Worm (Caenorhabditis elegans) whole organism, mixed stage, embryonic: Measurements from ENCODE around the gene Y97E10AL.1.
A peak's percentile ranks its signal among the peaks of the same experiment; 100 is the strongest.

Source experiments
- M03D4.4 ChIP-seq: sonication (generic microtip); optimal IDR thresholded peaks from 2 replicates; lab custom pipeline; 2017; ENCODE audit warnings: mild to moderate bottlenecking, missing genetic modification characterization, missing compliant biosample characterization
- bed-3 ChIP-seq: fragments of 200-800 bp; sonication (Bioruptor generic); optimal IDR thresholded peaks from 3 replicates; lab custom pipeline; 2018; ENCODE audit warnings: mild to moderate bottlenecking, missing genetic modification characterization, moderate library complexity, missing compliant biosample characterization
- ceh-39 ChIP-seq: fragments of 150-350 bp; optimal IDR thresholded peaks from 2 replicates; lab custom pipeline; 2014; ENCODE audit warnings: missing biosample characterization, missing genetic modification characterization
- ceh-83 ChIP-seq: fragments of 200-800 bp; sonication (Bioruptor generic); optimal IDR thresholded peaks from 2 replicates; lab custom pipeline; 2018; ENCODE audit warnings: mild to moderate bottlenecking, missing genetic modification characterization, missing compliant biosample characterization
- ces-1 ChIP-seq: fragments of 150-350 bp; optimal IDR thresholded peaks from 2 replicates; lab custom pipeline; 2014; ENCODE audit warnings: missing biosample characterization, missing genetic modification reagents, missing genetic modification characterization
- cnd-1 ChIP-seq: fragments of 200-800 bp; sonication (Bioruptor generic); optimal IDR thresholded peaks from 2 replicates; lab custom pipeline; 2018; ENCODE audit warnings: mild to moderate bottlenecking, missing genetic modification characterization, missing compliant biosample characterization
- drap-1 ChIP-seq: fragments of 200-800 bp; sonication (Bioruptor generic); optimal IDR thresholded peaks from 3 replicates; lab custom pipeline; 2018; ENCODE audit warnings: mild to moderate bottlenecking, missing genetic modification characterization, missing compliant biosample characterization
- elt-1 ChIP-seq: sonication (generic microtip); optimal IDR thresholded peaks from 2 replicates; lab custom pipeline; 2017; ENCODE audit warnings: missing genetic modification characterization, mild to moderate bottlenecking, missing compliant biosample characterization, antibody characterized with exemption, moderate library complexity, borderline replicate concordance; ENCODE audit not compliant: insufficient read depth
- elt-3 ChIP-seq: fragments of 150-350 bp; optimal IDR thresholded peaks from 2 replicates; lab custom pipeline; 2014; ENCODE audit warnings: missing biosample characterization, missing genetic modification characterization
- flh-1 ChIP-seq: fragments of 200-800 bp; sonication (Bioruptor generic); optimal IDR thresholded peaks from 2 replicates; lab custom pipeline; 2018; ENCODE audit warnings: mild to moderate bottlenecking, missing genetic modification characterization, moderate library complexity, missing compliant biosample characterization
- ham-2 ChIP-seq: fragments of 200-800 bp; sonication (Bioruptor generic); optimal IDR thresholded peaks from 2 replicates; lab custom pipeline; 2018; ENCODE audit warnings: mild to moderate bottlenecking, missing genetic modification characterization, missing compliant biosample characterization
- hlh-1 ChIP-seq: fragments of 150-350 bp; optimal IDR thresholded peaks from 2 replicates; lab custom pipeline; 2014; ENCODE audit warnings: missing biosample characterization, missing genetic modification reagents, missing genetic modification characterization
- lin-13 ChIP-seq: fragments of 150-350 bp; optimal IDR thresholded peaks from 2 replicates; lab custom pipeline; 2014; ENCODE audit warnings: missing biosample characterization, missing genetic modification characterization
- lin-32 ChIP-seq: fragments of 200-800 bp; sonication (Bioruptor generic); optimal IDR thresholded peaks from 2 replicates; lab custom pipeline; 2018; ENCODE audit warnings: mild to moderate bottlenecking, missing genetic modification characterization, missing compliant biosample characterization
- lsy-2 ChIP-seq: fragments of 150-350 bp; optimal IDR thresholded peaks from 2 replicates; lab custom pipeline; 2014; ENCODE audit warnings: missing biosample characterization, missing genetic modification characterization
- mab-5 ChIP-seq: fragments of 150-350 bp; optimal IDR thresholded peaks from 2 replicates; lab custom pipeline; 2014; ENCODE audit warnings: missing biosample characterization, missing genetic modification characterization
- mep-1 ChIP-seq: fragments of 150-350 bp; optimal IDR thresholded peaks from 2 replicates; lab custom pipeline; 2017; ENCODE audit warnings: missing biosample characterization, missing genetic modification reagents, missing genetic modification characterization, inconsistent platforms
- mls-2 ChIP-seq: sonication (generic microtip); optimal IDR thresholded peaks from 2 replicates; lab custom pipeline; 2016; ENCODE audit warnings: mild to moderate bottlenecking, missing genetic modification characterization, moderate library complexity, missing compliant biosample characterization
- nhr-12 ChIP-seq: fragments of 150-350 bp; optimal IDR thresholded peaks from 2 replicates; lab custom pipeline; 2014; ENCODE audit warnings: missing biosample characterization, missing genetic modification characterization
- nhr-2 ChIP-seq: fragments of 150-350 bp; optimal IDR thresholded peaks from 2 replicates; lab custom pipeline; 2014; ENCODE audit warnings: missing biosample characterization, missing genetic modification characterization
- nhr-237 ChIP-seq: fragments of 150-350 bp; optimal IDR thresholded peaks from 2 replicates; lab custom pipeline; 2014; ENCODE audit warnings: missing biosample characterization, missing genetic modification characterization
- nhr-28 ChIP-seq: fragments of 150-350 bp; optimal IDR thresholded peaks from 2 replicates; lab custom pipeline; 2014; ENCODE audit warnings: missing biosample characterization, missing genetic modification characterization
- nhr-76 ChIP-seq: sonication (generic microtip); optimal IDR thresholded peaks from 2 replicates; lab custom pipeline; 2017; ENCODE audit warnings: missing biosample characterization, missing genetic modification characterization
- pha-4 ChIP-seq: fragments of 150-350 bp; optimal IDR thresholded peaks from 2 replicates; lab custom pipeline; 2018; ENCODE audit warnings: missing biosample characterization, missing genetic modification reagents, missing genetic modification characterization
- sem-2 ChIP-seq: fragments of 200-800 bp; sonication (Bioruptor generic); optimal IDR thresholded peaks from 2 replicates; lab custom pipeline; 2018; ENCODE audit warnings: mild to moderate bottlenecking, missing genetic modification characterization, missing compliant biosample characterization
- snpc-4 ChIP-seq: fragments of 150-350 bp; optimal IDR thresholded peaks from 2 replicates; lab custom pipeline; 2014; ENCODE audit warnings: missing biosample characterization, missing genetic modification characterization
- sptf-1 ChIP-seq: sonication (generic microtip); optimal IDR thresholded peaks from 2 replicates; lab custom pipeline; 2017; ENCODE audit warnings: mild to moderate bottlenecking, missing genetic modification characterization, moderate library complexity, missing compliant biosample characterization
- unc-120 ChIP-seq: sonication (generic microtip); optimal IDR thresholded peaks from 2 replicates; lab custom pipeline; 2017; ENCODE audit warnings: missing genetic modification characterization, missing compliant biosample characterization; ENCODE audit not compliant: poor library complexity, severe bottlenecking
- unc-39 ChIP-seq: fragments of 150-350 bp; optimal IDR thresholded peaks from 2 replicates; lab custom pipeline; 2014; ENCODE audit warnings: missing biosample characterization, missing genetic modification characterization
- unc-62 ChIP-seq: fragments of 150-350 bp; optimal IDR thresholded peaks from 2 replicates; lab custom pipeline; 2014; ENCODE audit warnings: missing biosample characterization, missing genetic modification reagents, missing genetic modification characterization
- zip-8 ChIP-seq: fragments of 150-350 bp; optimal IDR thresholded peaks from 2 replicates; lab custom pipeline; 2014; ENCODE audit warnings: missing biosample characterization, missing genetic modification characterization

Y97E10AL.1 gene

DNA sequence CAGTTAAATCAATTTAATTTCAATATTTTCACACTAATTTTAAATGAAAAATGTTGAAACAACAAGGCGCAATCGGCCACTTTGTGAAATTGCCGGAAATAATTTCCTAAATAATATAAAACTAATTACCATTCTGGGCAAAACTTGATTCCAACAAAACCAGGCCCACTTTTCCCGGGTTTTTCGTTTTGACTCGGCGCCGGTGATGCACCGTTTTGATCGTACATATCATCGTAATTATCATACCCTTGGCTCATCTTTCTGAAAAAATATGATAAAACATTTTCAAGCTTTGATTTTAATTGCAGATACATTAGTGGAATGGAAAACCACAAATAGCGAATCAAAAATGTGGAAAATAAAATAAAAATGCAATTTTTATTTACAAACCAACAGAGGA is 26.1 kb downstream of the Y97E10AL.1 start, which contains the start of gene rpb-9:
Gene rpb-9, minus strand, starts transcription at position 314 of the 400 bp plus-strand sequence.
- TF ChIP-seq lin-13 (tag; lab: Kevin White, UChicago) = no peak
- TF ChIP-seq flh-1 (GFP tag; lab: Kevin White, UChicago) = no peak
- no peak for TF ChIP-seq mls-2
- no peak for TF ChIP-seq sptf-1 (tag; lab: Kevin White, UChicago)
- TF ChIP-seq nhr-2 = no peak
- TF ChIP-seq drap-1 (GFP tag; lab: Kevin White, UChicago) = no peak
- TF ChIP-seq elt-3 (tag; lab: Kevin White, UChicago) = no peak
- TF ChIP-seq M03D4.4 (tag; lab: Kevin White, UChicago) = no peak
- TF ChIP-seq ham-2 (GFP tag; lab: Kevin White, UChicago) = no peak
- no peak for TF ChIP-seq snpc-4
- TF ChIP-seq bed-3 (GFP tag; lab: Kevin White, UChicago) = no peak
- no peak for TF ChIP-seq unc-62
- TF ChIP-seq nhr-28 (tag; lab: Kevin White, UChicago) = no peak
- TF ChIP-seq ceh-39 (tag; lab: Kevin White, UChicago) = no peak
- no peak for TF ChIP-seq mep-1 (tag; lab: Kevin White, UChicago)
- TF ChIP-seq ces-1 (GFP tag; lab: Kevin White, UChicago) = no peak
- TF ChIP-seq unc-39 (tag; lab: Kevin White, UChicago) = no peak

DNA sequence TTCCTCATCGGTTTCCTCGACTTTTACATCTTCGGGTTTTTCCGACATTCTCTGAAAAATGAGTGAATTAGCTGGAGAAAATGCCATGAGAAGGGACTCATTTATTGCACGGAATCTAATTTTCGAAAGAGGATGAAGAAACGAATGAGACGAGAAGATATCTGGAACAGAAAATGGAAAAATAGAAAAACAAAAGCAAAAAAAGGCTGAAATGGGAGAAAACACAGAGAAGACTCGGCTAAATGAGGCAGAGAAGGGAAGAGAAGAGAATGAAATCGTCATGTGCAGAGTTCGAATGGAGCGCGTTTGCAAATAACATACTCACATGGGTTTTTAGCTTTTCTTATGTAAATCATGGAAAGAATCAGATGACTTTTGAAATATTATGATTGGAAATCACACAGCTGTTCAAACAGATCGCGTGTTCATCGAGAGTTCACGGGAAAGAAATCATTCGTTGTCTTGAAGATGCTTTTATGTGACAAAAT is 28.0 kb downstream of the Y97E10AL.1 start, which contains the start of gene Y97E10AR.6:
Gene Y97E10AR.6, minus strand, starts transcription at position 51 of the 488 bp plus-strand sequence.
- TF ChIP-seq unc-120 (peak; percentile 28), elt-1 (no peak), ces-1 (GFP tag; lab: Kevin White, UChicago) (peak; percentile 47)

DNA sequence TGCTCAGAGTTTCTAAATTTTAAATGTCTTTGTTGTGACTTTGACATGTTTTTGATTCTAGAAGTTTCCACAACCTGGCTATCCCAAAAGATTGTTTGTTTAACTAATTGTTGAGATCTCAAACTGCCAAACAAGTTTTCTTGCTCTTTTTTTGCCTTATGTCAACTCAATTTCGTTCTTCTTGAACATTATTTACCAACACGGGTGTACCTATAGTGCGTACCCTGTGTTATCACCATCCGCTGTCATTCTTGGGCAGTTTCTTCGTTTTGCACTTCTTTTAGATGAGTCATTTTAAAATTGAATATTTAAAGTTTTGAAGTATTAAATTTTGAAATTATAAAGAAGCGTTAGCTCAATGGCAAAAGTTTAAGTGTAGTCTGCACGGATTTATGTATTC is 31.0 kb downstream of the Y97E10AL.1 start, which contains the start of gene sptl-2:
Gene sptl-2, plus strand, starts transcription at position 280 of the 400 bp plus-strand sequence.
- TF ChIP-seq nhr-12 (no peak), mls-2 (no peak), unc-39 (tag; lab: Kevin White, UChicago) (no peak), flh-1 (GFP tag; lab: Kevin White, UChicago) (no peak), mep-1 (tag; lab: Kevin White, UChicago) (no peak), pha-4 (tag; lab: Kevin White, UChicago) (no peak)

- TF ChIP-seq unc-39 (tag; lab: Kevin White, UChicago) = no peak
- no peak for TF ChIP-seq ceh-39 (tag; lab: Kevin White, UChicago)
- no peak for TF ChIP-seq unc-62
- TF ChIP-seq nhr-237 (tag; lab: Kevin White, UChicago) = no peak
- TF ChIP-seq lsy-2 (tag; lab: Kevin White, UChicago) = no peak
- no peak for TF ChIP-seq ces-1 (GFP tag; lab: Kevin White, UChicago)
- TF ChIP-seq drap-1 (GFP tag; lab: Kevin White, UChicago) = no peak
- no peak for TF ChIP-seq elt-1
- no peak for TF ChIP-seq M03D4.4 (tag; lab: Kevin White, UChicago)
- TF ChIP-seq mep-1 (tag; lab: Kevin White, UChicago) = no peak
- no peak for TF ChIP-seq sem-2 (GFP tag; lab: Kevin White, UChicago)
- TF ChIP-seq lin-13 (tag; lab: Kevin White, UChicago) = no peak
- TF ChIP-seq nhr-2 = no peak
- TF ChIP-seq, all 35 proteins: peak for 0
Observed at ce11 chrV:8017924-8018323, 32.0 kb downstream of the Y97E10AL.1 start.

- TF ChIP-seq unc-39 (tag; lab: Kevin White, UChicago) (no peak), flh-1 (GFP tag; lab: Kevin White, UChicago) (no peak), hlh-1 (tag; lab: Kevin White, UChicago) (no peak), ces-1 (GFP tag; lab: Kevin White, UChicago) (no peak), ham-2 (GFP tag; lab: Kevin White, UChicago) (no peak), ceh-39 (tag; lab: Kevin White, UChicago) (no peak), lin-32 (GFP tag; lab: Kevin White, UChicago) (no peak), M03D4.4 (tag; lab: Kevin White, UChicago) (no peak), nhr-2 (no peak), bed-3 (GFP tag; lab: Kevin White, UChicago) (no peak), mls-2 (no peak)
Observed at ce11 chrV:8018919-8019318, 33.0 kb downstream of the Y97E10AL.1 start.

DNA sequence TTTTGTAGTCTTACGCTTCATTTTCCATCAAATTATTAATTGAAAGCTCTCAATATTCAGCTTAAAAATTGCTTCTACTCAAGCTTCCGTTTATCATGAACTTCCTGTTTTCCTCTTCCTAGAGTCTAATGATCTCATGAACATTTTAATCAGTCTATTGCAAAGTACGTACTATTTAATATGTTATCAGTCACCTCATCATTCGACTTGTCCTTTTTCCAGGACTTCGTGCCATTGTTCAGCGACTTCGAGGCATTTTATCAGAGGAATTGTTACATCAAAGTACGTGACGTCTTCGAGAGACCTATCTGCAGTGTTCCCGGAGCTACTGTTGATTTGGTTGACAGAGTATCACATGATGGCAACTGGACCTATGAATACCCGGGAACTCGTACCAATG is 33.8 kb downstream of the Y97E10AL.1 start:
- TF ChIP-seq elt-1 = no peak
- no peak for TF ChIP-seq ces-1 (GFP tag; lab: Kevin White, UChicago)
- TF ChIP-seq ceh-39 (tag; lab: Kevin White, UChicago) = no peak
- no peak for TF ChIP-seq zip-8 (tag; lab: Kevin White, UChicago)
- TF ChIP-seq unc-39 (tag; lab: Kevin White, UChicago) = no peak
- no peak for TF ChIP-seq cnd-1
- no peak for TF ChIP-seq nhr-28 (tag; lab: Kevin White, UChicago)
- TF ChIP-seq mls-2 = no peak
- TF ChIP-seq mab-5 (tag; lab: Kevin White, UChicago) = no peak
- no peak for TF ChIP-seq lin-32 (GFP tag; lab: Kevin White, UChicago)
- TF ChIP-seq nhr-2 = no peak
- TF ChIP-seq pha-4 (tag; lab: Kevin White, UChicago) = no peak
- no peak for TF ChIP-seq M03D4.4 (tag; lab: Kevin White, UChicago)
- no peak for TF ChIP-seq sptf-1 (tag; lab: Kevin White, UChicago)
- no peak for TF ChIP-seq lsy-2 (tag; lab: Kevin White, UChicago)
- no peak for TF ChIP-seq nhr-76
- no peak for TF ChIP-seq ceh-83 (GFP tag; lab: Kevin White, UChicago)
- TF ChIP-seq, all 35 proteins: peak for 0
